Worm (Caenorhabditis elegans) whole organism, L4/young adult: ENCODE measurements around the gene F28C6.10.

Experiments
- W03F9.2 ChIP-seq: fragments of 150-350 bp; optimal IDR thresholded peaks from 2 replicates; lab custom pipeline; 2014; ENCODE audit warnings: missing biosample characterization, missing genetic modification characterization
- dao-5 ChIP-seq: sonication (generic microtip); optimal IDR thresholded peaks from 2 replicates; lab custom pipeline; 2016; ENCODE audit warnings: missing genotype, missing genetic modification characterization, moderate library complexity, missing compliant biosample characterization
- him-1 ChIP-seq: sonication (generic microtip); optimal IDR thresholded peaks from 2 replicates; lab custom pipeline; 2016; ENCODE audit warnings: missing genotype, missing genetic modification reagents, missing genetic modification characterization, missing compliant biosample characterization

ce11 chrII:8626598-8626997 lies 18.8 kb downstream of the F28C6.10 start:
- TF ChIP-seq him-1 (tag; lab: Kevin White, UChicago): no peak
- no peak for TF ChIP-seq W03F9.2 (tag; lab: Kevin White, UChicago)
- TF ChIP-seq dao-5 (tag; lab: Kevin White, UChicago): no peak
